Worm (Caenorhabditis elegans) whole organism, late embryonic: ENCODE measurements around the gene srsx-22.

Experiments used
- elt-2 ChIP-seq: sonication (generic microtip); optimal IDR thresholded peaks from 2 replicates; lab custom pipeline; 2016; ENCODE audit warnings: missing genetic modification reagents, missing genetic modification characterization, missing compliant biosample characterization
- eyg-1 ChIP-seq: sonication (generic microtip); optimal IDR thresholded peaks from 2 replicates; lab custom pipeline; 2016; ENCODE audit warnings: missing genotype, missing genetic modification characterization, missing compliant biosample characterization
- nfya-1 ChIP-seq: sonication (generic microtip); optimal IDR thresholded peaks from 2 replicates; lab custom pipeline; 2017; ENCODE audit warnings: missing genetic modification characterization, mild to moderate bottlenecking, missing compliant biosample characterization, antibody characterized with exemption, moderate library complexity

- no peak for TF ChIP-seq elt-2 (tag; lab: Kevin White, UChicago)
- no peak for TF ChIP-seq nfya-1 (tag; lab: Kevin White, UChicago)
- TF ChIP-seq eyg-1 (tag; lab: Kevin White, UChicago), result no peak
Observed at ce11 chrV:8307013-8307412, 44.5 kb upstream of the srsx-22 start.
